Worm (Caenorhabditis elegans) whole organism, L3 larva: ENCODE measurements around the gene ced-9.

Experiments used
- ama-1 ChIP-seq: fragments of 150-350 bp; optimal IDR thresholded peaks from 2 replicates; lab custom pipeline; 2018
- egl-27 ChIP-seq: sonication (generic microtip); optimal IDR thresholded peaks from 4 replicates; lab custom pipeline; 2017; ENCODE audit warnings: missing biosample characterization, missing genetic modification reagents, missing genetic modification characterization
- elt-1 ChIP-seq: fragments of 150-350 bp; optimal IDR thresholded peaks from 2 replicates; lab custom pipeline; 2014; ENCODE audit warnings: missing biosample characterization, missing genetic modification characterization
- elt-2 ChIP-seq: sonication (generic microtip); optimal IDR thresholded peaks from 2 replicates; lab custom pipeline; 2016; ENCODE audit warnings: missing genetic modification reagents, mild to moderate bottlenecking, missing genetic modification characterization, missing compliant biosample characterization
- fkh-10 ChIP-seq: sonication (generic microtip); optimal IDR thresholded peaks from 2 replicates; lab custom pipeline; 2017; ENCODE audit warnings: missing biosample characterization, missing genetic modification reagents, missing genetic modification characterization
- pqm-1 ChIP-seq: fragments of 150-350 bp; optimal IDR thresholded peaks from 2 replicates; lab custom pipeline; 2017; ENCODE audit warnings: missing biosample characterization, missing genetic modification characterization, inconsistent platforms
- zag-1 ChIP-seq: fragments of 150-350 bp; optimal IDR thresholded peaks from 2 replicates; lab custom pipeline; 2014; ENCODE audit warnings: missing biosample characterization, missing genetic modification characterization

- no peak for TF ChIP-seq fkh-10 (GFP tag; lab: Kevin White, UChicago)
- TF ChIP-seq zag-1 (tag; lab: Kevin White, UChicago): no peak
- no peak for TF ChIP-seq elt-1 (tag; lab: Kevin White, UChicago)
- no peak for TF ChIP-seq ama-1
- no peak for TF ChIP-seq elt-2 (tag; lab: Kevin White, UChicago)
- TF ChIP-seq pqm-1 (tag; lab: Kevin White, UChicago): no peak
- TF ChIP-seq egl-27: no peak
These were observed 27.9 kb downstream of the ced-9 start for ce11 chrIII:10362920-10363319.
